Worm (Caenorhabditis elegans) whole organism, young adult: Measurements from ENCODE around the gene scrm-5.

Source experiments
- D2030.7 ChIP-seq: fragments of 200-800 bp; sonication (Bioruptor generic); IDR thresholded peaks from 2 replicates; pipeline ENCODE4 v1.3.6; 2022; ENCODE audit warnings: missing genetic modification reagents, missing genetic modification characterization, missing compliant biosample characterization
- K11D2.4 ChIP-seq: fragments of 200-800 bp; sonication (Bioruptor generic); IDR thresholded peaks from 2 replicates; pipeline ENCODE4 v1.3.6; 2022; ENCODE audit warnings: missing genetic modification reagents, missing genetic modification characterization, missing compliant biosample characterization
- T26A5.8 ChIP-seq: sonication (generic microtip); optimal IDR thresholded peaks from 2 replicates; lab custom pipeline; 2016; ENCODE audit warnings: missing genetic modification characterization, missing compliant biosample characterization
- ama-1 ChIP-seq, 3 experiments: fragments of 150-350 bp in 1 of 3; sonication (generic microtip) in 2 of 3; optimal IDR thresholded peaks; 2 replicates each; lab custom pipeline; 2014 to 2018; ENCODE audit warnings: missing biosample characterization in 2 of 3, missing genetic modification characterization in 2 of 3, missing genetic modification reagents in 2 of 3
- cebp-2 ChIP-seq: fragments of 200-800 bp; sonication (Bioruptor generic); IDR thresholded peaks from 2 replicates; pipeline ENCODE4 v1.3.6; 2022; ENCODE audit warnings: missing genetic modification characterization, missing compliant biosample characterization
- ceh-91 ChIP-seq: fragments of 200-800 bp; sonication (Bioruptor generic); IDR thresholded peaks from 2 replicates; pipeline ENCODE4 v1.3.6; 2022; ENCODE audit warnings: missing genetic modification reagents, missing genetic modification characterization, missing compliant biosample characterization
- hmg-20 ChIP-seq: fragments of 200-800 bp; sonication (Bioruptor generic); IDR thresholded peaks from 2 replicates; pipeline ENCODE4 v1.3.6; 2022; ENCODE audit warnings: missing genetic modification reagents, missing genetic modification characterization, missing compliant biosample characterization
- nhr-120 ChIP-seq: fragments of 200-800 bp; sonication (Bioruptor generic); IDR thresholded peaks from 2 replicates; pipeline ENCODE4 v1.3.6; 2022; ENCODE audit warnings: missing genetic modification characterization, missing compliant biosample characterization
- snpc-4 ChIP-seq, 5 experiments: fragments of 150-350 bp in 1 of 5; sonication (generic microtip) in 4 of 5; optimal IDR thresholded peaks; 2 replicates each; lab custom pipeline; 2014 to 2018; ENCODE audit warnings: missing genetic modification characterization in 5 of 5, missing biosample characterization in 3 of 5, antibody characterized with exemption in 2 of 5, mild to moderate bottlenecking in 2 of 5, missing compliant biosample characterization in 2 of 5, missing genotype in 2 of 5, moderate library complexity in 2 of 5, missing genetic modification reagents in 1 of 5
- tlf-1 ChIP-seq: fragments of 200-800 bp; sonication (Bioruptor generic); optimal IDR thresholded peaks from 2 replicates; lab custom pipeline; 2018; ENCODE audit warnings: mild to moderate bottlenecking, missing genetic modification characterization, missing compliant biosample characterization
- unc-62 ChIP-seq: fragments of 150-350 bp; optimal IDR thresholded peaks from 2 replicates; lab custom pipeline; 2014; ENCODE audit warnings: missing biosample characterization, missing genetic modification reagents, missing genetic modification characterization

ce11 chrIV:4164392-4164791, 2.2 kb downstream of the scrm-5 start, which contains the start of gene scrm-8:
- no peak for TF ChIP-seq nhr-120
- no peak for TF ChIP-seq unc-62
- no peak for TF ChIP-seq tlf-1 (GFP tag; lab: Kevin White, UChicago)
- no peak for TF ChIP-seq T26A5.8 (tag; lab: Kevin White, UChicago)
- no peak for TF ChIP-seq ceh-91 (GFP tag; lab: Robert Waterston, UW)
- no peak for TF ChIP-seq snpc-4 (GFP tag; optimal IDR thresholded peaks at IDR 0.05; lab: Kevin White, UChicago)
- TF ChIP-seq snpc-4 (tag; optimal IDR thresholded peaks at IDR 0.05; lab: Kevin White, UChicago), result no peak
- TF ChIP-seq ama-1 (optimal IDR thresholded peaks at IDR 0.05; lab: Kevin White, UChicago), result no peak
- no peak for TF ChIP-seq ama-1 (GFP tag; optimal IDR thresholded peaks at IDR 0.05; lab: Kevin White, UChicago)
- no peak for TF ChIP-seq hmg-20
- TF ChIP-seq cebp-2 (GFP tag; lab: Robert Waterston, UW), result no peak
- no peak for TF ChIP-seq K11D2.4
- no peak for TF ChIP-seq D2030.7 (GFP tag; lab: Robert Waterston, UW)
